Worm (Caenorhabditis elegans): ENCODE measurements around the gene W02F12.4.

DNA sequence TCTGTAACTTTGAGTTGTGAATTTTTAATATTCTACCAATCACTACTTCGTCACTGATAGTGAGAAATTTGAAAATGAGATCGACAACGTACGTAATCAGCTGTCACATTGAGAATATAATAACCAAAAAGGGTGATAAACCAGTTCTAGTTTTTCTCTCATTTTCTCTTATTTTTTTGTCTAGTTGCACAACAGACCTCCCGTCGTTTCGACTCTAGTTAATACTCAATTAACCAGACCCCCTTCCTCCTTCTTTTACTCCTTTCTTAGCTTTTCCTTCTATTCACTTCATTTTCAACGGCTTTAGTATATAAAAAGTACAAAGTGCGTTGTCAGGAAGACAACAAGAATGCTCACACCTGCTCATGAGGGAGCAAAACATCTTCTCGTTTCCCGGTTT, 20.5 kb upstream of the W02F12.4 start, which contains the start of gene ZC487.1:
- TF ChIP-seq hif-1 (tag; optimal IDR thresholded peaks at IDR 0.05) (no peak), nhr-42 (GFP tag; IDR thresholded peaks at IDR 0.05) (no peak), ceh-62 (tag; optimal IDR thresholded peaks at IDR 0.05) (no peak), lin-13 (GFP tag; optimal IDR thresholded peaks at IDR 0.05) (no peak), nhr-25 (tag; optimal IDR thresholded peaks at IDR 0.05; ENCODE audit: borderline replicate concordance, insufficient read depth) (no peak), unc-62 (GFP tag; optimal IDR thresholded peaks at IDR 0.05 in 1 of 2) (no peak), unc-62 (tag; optimal IDR thresholded peaks at IDR 0.05) (no peak), Y105C5A.15 (GFP tag; IDR thresholded peaks at IDR 0.05) (no peak), lin-15B (tag; optimal IDR thresholded peaks at IDR 0.05) (no peak), egl-43 (GFP tag; IDR thresholded peaks at IDR 0.05) (no peak), nhr-237 (tag; optimal IDR thresholded peaks at IDR 0.05) (no peak)

Data from whole organism, L4 larva.